Worm (Caenorhabditis elegans) whole organism, L2 larva: ENCODE measurements around the gene T28D9.11.

Source experiments
- C34F6.9 ChIP-seq: fragments of 150-350 bp; optimal IDR thresholded peaks from 2 replicates; lab custom pipeline; 2014; ENCODE audit warnings: missing biosample characterization, missing genetic modification characterization
- R02D3.7 ChIP-seq: fragments of 150-350 bp; optimal IDR thresholded peaks from 2 replicates; lab custom pipeline; 2014; ENCODE audit warnings: missing biosample characterization, missing genetic modification characterization
- Y55F3AM.14 ChIP-seq: fragments of 200-800 bp; sonication (Bioruptor generic); optimal IDR thresholded peaks from 2 replicates; lab custom pipeline; 2018; ENCODE audit warnings: mild to moderate bottlenecking, missing genetic modification characterization, missing compliant biosample characterization
- ZK546.5 ChIP-seq: sonication (generic microtip); optimal IDR thresholded peaks from 2 replicates; lab custom pipeline; 2017; ENCODE audit warnings: missing biosample characterization, missing genetic modification characterization
- alr-1 ChIP-seq: fragments of 150-350 bp; optimal IDR thresholded peaks from 2 replicates; lab custom pipeline; 2014; ENCODE audit warnings: missing biosample characterization, missing genetic modification characterization
- aly-2 ChIP-seq: fragments of 150-350 bp; optimal IDR thresholded peaks from 2 replicates; lab custom pipeline; 2014; ENCODE audit warnings: missing biosample characterization, missing genetic modification characterization
- ama-1 ChIP-seq: fragments of 150-350 bp; optimal IDR thresholded peaks from 2 replicates; lab custom pipeline; 2018; ENCODE audit warnings: inconsistent platforms
- crh-2 ChIP-seq: sonication (generic microtip); optimal IDR thresholded peaks from 2 replicates; lab custom pipeline; 2017; ENCODE audit warnings: missing biosample characterization, missing genetic modification characterization
- dmd-4 ChIP-seq: sonication (generic microtip); optimal IDR thresholded peaks from 2 replicates; lab custom pipeline; 2017; ENCODE audit warnings: missing biosample characterization, missing genetic modification characterization
- egl-27 ChIP-seq: sonication (generic microtip); optimal IDR thresholded peaks from 3 replicates; lab custom pipeline; 2017; ENCODE audit warnings: missing biosample characterization, missing genetic modification reagents, missing genetic modification characterization
- elt-1 ChIP-seq: fragments of 150-350 bp; optimal IDR thresholded peaks from 2 replicates; lab custom pipeline; 2014; ENCODE audit warnings: missing biosample characterization, missing genetic modification characterization
- fos-1 ChIP-seq: fragments of 150-350 bp; optimal IDR thresholded peaks from 2 replicates; lab custom pipeline; 2014; ENCODE audit warnings: missing biosample characterization, missing genetic modification characterization
- gmeb-1 ChIP-seq: fragments of 150-350 bp; optimal IDR thresholded peaks from 2 replicates; lab custom pipeline; 2014; ENCODE audit warnings: missing biosample characterization, missing genetic modification characterization
- lin-11 ChIP-seq: fragments of 150-350 bp; sonication (generic microtip); optimal IDR thresholded peaks from 2 replicates; lab custom pipeline; 2014; ENCODE audit warnings: missing biosample characterization, missing genetic modification characterization, inconsistent platforms, mixed read lengths
- lin-39 ChIP-seq: fragments of 150-350 bp; optimal IDR thresholded peaks from 2 replicates; lab custom pipeline; 2014; ENCODE audit warnings: missing biosample characterization, missing genetic modification reagents, missing genetic modification characterization
- mab-5 ChIP-seq: fragments of 150-350 bp; optimal IDR thresholded peaks from 2 replicates; lab custom pipeline; 2014; ENCODE audit warnings: missing biosample characterization, missing genetic modification characterization
- mbf-1 ChIP-seq: sonication (generic microtip); optimal IDR thresholded peaks from 2 replicates; lab custom pipeline; 2017; ENCODE audit warnings: missing biosample characterization, missing genetic modification characterization
- nhr-10 ChIP-seq: sonication (generic microtip); optimal IDR thresholded peaks from 2 replicates; lab custom pipeline; 2017; ENCODE audit warnings: missing biosample characterization, missing genetic modification characterization
- nhr-11 ChIP-seq: fragments of 150-350 bp; optimal IDR thresholded peaks from 2 replicates; lab custom pipeline; 2014; ENCODE audit warnings: missing biosample characterization, missing genetic modification characterization
- nhr-129 ChIP-seq: fragments of 150-350 bp; optimal IDR thresholded peaks from 2 replicates; lab custom pipeline; 2014; ENCODE audit warnings: missing biosample characterization, missing genetic modification characterization
- nhr-237 ChIP-seq: fragments of 150-350 bp; optimal IDR thresholded peaks from 2 replicates; lab custom pipeline; 2014; ENCODE audit warnings: missing biosample characterization, missing genetic modification characterization
- nhr-25 ChIP-seq: fragments of 150-350 bp; sonication (generic microtip); optimal IDR thresholded peaks from 3 replicates; lab custom pipeline; 2014; ENCODE audit warnings: missing biosample characterization, missing genetic modification characterization
- nhr-6 ChIP-seq: fragments of 150-350 bp; optimal IDR thresholded peaks from 2 replicates; lab custom pipeline; 2014; ENCODE audit warnings: missing biosample characterization, missing genetic modification characterization
- nhr-77 ChIP-seq: fragments of 150-350 bp; optimal IDR thresholded peaks from 2 replicates; lab custom pipeline; 2014; ENCODE audit warnings: missing biosample characterization, missing genetic modification characterization
- peb-1 ChIP-seq: fragments of 150-350 bp; optimal IDR thresholded peaks from 2 replicates; lab custom pipeline; 2014; ENCODE audit warnings: missing biosample characterization, missing genetic modification characterization
- skn-1 ChIP-seq: sonication (generic microtip); optimal IDR thresholded peaks from 2 replicates; lab custom pipeline; 2017; ENCODE audit warnings: missing biosample characterization, missing genetic modification characterization
- sma-9 ChIP-seq, 2 experiments: fragments of 150-350 bp in 1 of 2; sonication (generic microtip) in 1 of 2; optimal IDR thresholded peaks; 2 replicates each; lab custom pipeline; 2014 to 2016; ENCODE audit warnings: missing genetic modification characterization in 2 of 2, mild to moderate bottlenecking in 1 of 2, missing biosample characterization in 1 of 2, missing compliant biosample characterization in 1 of 2, missing genetic modification reagents in 1 of 2, moderate library complexity in 1 of 2
- snpc-4 ChIP-seq: fragments of 150-350 bp; optimal IDR thresholded peaks from 2 replicates; lab custom pipeline; 2014; ENCODE audit warnings: missing biosample characterization, missing genetic modification characterization
- unc-39 ChIP-seq: fragments of 150-350 bp; optimal IDR thresholded peaks from 2 replicates; lab custom pipeline; 2014; ENCODE audit warnings: missing biosample characterization, missing genetic modification characterization
- unc-55 ChIP-seq: fragments of 150-350 bp; sonication (generic microtip); optimal IDR thresholded peaks from 3 replicates; lab custom pipeline; 2014; ENCODE audit warnings: missing biosample characterization, missing genetic modification reagents, missing genetic modification characterization
- unc-62 ChIP-seq: fragments of 150-350 bp; optimal IDR thresholded peaks from 2 replicates; lab custom pipeline; 2014; ENCODE audit warnings: missing biosample characterization, missing genetic modification reagents, missing genetic modification characterization
- zag-1 ChIP-seq: fragments of 150-350 bp; optimal IDR thresholded peaks from 2 replicates; lab custom pipeline; 2014; ENCODE audit warnings: missing biosample characterization, missing genetic modification characterization
- ztf-1 ChIP-seq: fragments of 200-800 bp; sonication (Bioruptor generic); conservative IDR thresholded peaks from 2 replicates; pipeline ENCODE4 v1.3.6; 2022; ENCODE audit warnings: missing genetic modification characterization, missing compliant biosample characterization
- ztf-11 ChIP-seq: sonication (generic microtip); optimal IDR thresholded peaks from 2 replicates; lab custom pipeline; 2017; ENCODE audit warnings: missing biosample characterization, missing genetic modification characterization
- ztf-4 ChIP-seq: fragments of 150-350 bp; optimal IDR thresholded peaks from 2 replicates; lab custom pipeline; 2014; ENCODE audit warnings: missing biosample characterization, missing genetic modification characterization

Gene T28D9.11

DNA sequence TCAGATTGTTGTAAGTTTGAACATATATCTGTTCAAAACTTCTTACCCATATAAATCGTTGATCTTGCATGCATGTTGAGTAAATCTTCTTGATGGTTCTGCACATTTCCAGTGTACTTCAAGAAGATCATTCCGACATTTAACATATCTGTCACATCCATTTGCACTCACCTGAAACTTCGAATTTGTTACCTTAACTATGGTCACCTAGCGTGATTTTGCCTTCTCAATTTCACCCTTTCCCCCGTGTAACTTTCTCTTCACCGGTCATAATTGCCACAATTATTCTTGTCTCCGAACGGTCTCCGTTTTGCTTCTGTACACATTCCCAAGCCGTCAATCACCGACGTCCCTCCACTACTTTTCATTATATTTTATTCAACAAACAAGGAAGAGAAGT, 21.6 kb upstream of the T28D9.11 start:
- TF ChIP-seq R02D3.7 (tag; lab: Kevin White, UChicago) (no peak), nhr-237 (tag; lab: Kevin White, UChicago) (no peak), lin-39 (no peak), nhr-11 (tag; lab: Kevin White, UChicago) (no peak), unc-55 (GFP tag; lab: Kevin White, UChicago) (no peak), ztf-11 (tag; lab: Kevin White, UChicago) (no peak), peb-1 (tag; lab: Kevin White, UChicago) (no peak), mbf-1 (tag; lab: Kevin White, UChicago) (no peak), fos-1 (tag; lab: Kevin White, UChicago) (no peak), gmeb-1 (no peak), egl-27 (no peak), ama-1 (lab: Kevin White, UChicago) (no peak), dmd-4 (no peak), nhr-77 (tag; lab: Kevin White, UChicago) (no peak), ztf-1 (GFP tag; lab: Robert Waterston, UW) (no peak), sma-9 (GFP tag; optimal IDR thresholded peaks at IDR 0.05; lab: Kevin White, UChicago) (no peak), sma-9 (tag; optimal IDR thresholded peaks at IDR 0.05; lab: Kevin White, UChicago) (no peak)

DNA sequence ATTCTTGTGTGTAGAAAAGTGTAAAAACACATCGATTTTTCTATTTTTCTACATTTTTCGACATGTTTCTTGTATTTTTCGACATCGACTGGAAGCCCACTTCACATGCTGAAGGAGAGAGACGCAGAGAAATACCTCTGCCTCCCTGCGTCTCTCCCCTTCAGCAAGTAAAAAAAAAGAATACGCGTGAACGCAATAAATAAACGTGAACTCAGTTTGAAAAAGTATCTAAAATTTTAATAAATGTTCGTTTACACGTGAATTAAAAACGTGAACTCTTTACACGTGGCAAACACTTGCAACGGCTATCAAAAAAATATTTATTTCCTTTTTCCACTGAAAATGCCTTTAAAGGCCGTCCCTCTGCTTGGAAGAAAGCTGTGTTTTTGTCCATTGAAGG, 11.0 kb upstream of the T28D9.11 start, which contains the start of gene R05G9.1:
TSS of gene R05G9.1 (plus strand) at position 343 of the 400 bp plus-strand sequence.
- no peak for TF ChIP-seq crh-2 (tag; lab: Kevin White, UChicago)
- no peak for TF ChIP-seq snpc-4 (tag; lab: Kevin White, UChicago)
- TF ChIP-seq C34F6.9 (tag; lab: Kevin White, UChicago), result peak; percentile 35
- TF ChIP-seq mbf-1 (tag; lab: Kevin White, UChicago), result no peak
- TF ChIP-seq nhr-237 (tag; lab: Kevin White, UChicago), result no peak
- no peak for TF ChIP-seq lin-39
- no peak for TF ChIP-seq aly-2 (tag; lab: Kevin White, UChicago)

DNA sequence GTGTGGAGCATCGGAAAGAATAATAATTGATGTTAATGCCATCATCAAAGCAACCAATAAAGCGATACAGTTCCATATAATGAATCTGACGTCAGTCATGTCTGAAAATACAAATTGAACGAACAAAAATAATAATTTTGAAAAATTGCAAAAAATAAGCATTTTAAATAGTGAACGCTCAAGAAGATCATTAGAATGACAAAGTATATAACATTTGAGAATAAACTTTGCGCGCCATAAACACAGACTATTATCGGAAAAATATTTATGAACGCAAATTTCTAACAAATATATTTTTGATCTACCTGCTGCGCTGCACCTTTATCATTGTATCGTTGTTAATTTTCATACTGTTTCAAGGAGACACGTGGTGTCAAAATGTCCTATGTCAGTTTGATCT, 9.6 kb upstream of the T28D9.11 start, which contains the start of gene R05G9.3:
TSS of gene R05G9.3 (minus strand) at position 101 of the 400 bp plus-strand sequence.
- TF ChIP-seq elt-1 (tag; lab: Kevin White, UChicago), result no peak
- no peak for TF ChIP-seq nhr-11 (tag; lab: Kevin White, UChicago)
- TF ChIP-seq ZK546.5 (tag; lab: Kevin White, UChicago), result no peak
- no peak for TF ChIP-seq skn-1 (tag; lab: Kevin White, UChicago)
- no peak for TF ChIP-seq dmd-4
- TF ChIP-seq Y55F3AM.14 (GFP tag; lab: Kevin White, UChicago), result no peak
- TF ChIP-seq aly-2 (tag; lab: Kevin White, UChicago), result no peak
- no peak for TF ChIP-seq nhr-6 (tag; lab: Kevin White, UChicago)
- no peak for TF ChIP-seq alr-1
- TF ChIP-seq ztf-4 (tag; lab: Kevin White, UChicago), result no peak
- TF ChIP-seq fos-1 (tag; lab: Kevin White, UChicago), result no peak
- no peak for TF ChIP-seq mab-5
- TF ChIP-seq unc-39 (tag; lab: Kevin White, UChicago), result no peak
- no peak for TF ChIP-seq nhr-25
- no peak for TF ChIP-seq zag-1
- no peak for TF ChIP-seq nhr-129
- no peak for TF ChIP-seq crh-2 (tag; lab: Kevin White, UChicago)
- TF ChIP-seq snpc-4 (tag; lab: Kevin White, UChicago), result no peak

DNA sequence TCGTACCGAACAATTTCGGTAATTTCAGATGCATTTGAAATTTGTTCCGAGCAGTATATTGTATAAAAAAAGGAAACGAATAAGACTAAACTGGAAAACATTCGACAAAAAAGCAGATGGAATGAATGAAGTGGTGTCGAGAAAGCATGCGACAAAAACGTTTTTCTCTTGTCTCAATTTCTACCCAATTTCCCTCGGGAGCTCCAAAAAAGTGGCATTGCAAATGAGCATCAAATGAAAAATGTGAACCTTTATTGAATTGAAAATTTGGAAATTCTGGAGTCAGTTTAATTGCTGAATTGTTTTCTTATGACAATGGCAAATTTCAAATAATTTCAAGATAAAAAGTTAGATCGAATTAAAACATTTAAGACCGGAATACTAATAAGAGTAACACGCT, 8.4 kb upstream of the T28D9.11 start, which contains the start of gene R05G9.5:
TSS of gene R05G9.5 (minus strand) at position 101 of the 400 bp plus-strand sequence.
- TF ChIP-seq nhr-10 (tag; lab: Kevin White, UChicago) (no peak), dmd-4 (no peak), egl-27 (no peak), lin-11 (no peak), nhr-6 (tag; lab: Kevin White, UChicago) (no peak), unc-62 (GFP tag; lab: Kevin White, UChicago) (no peak), sma-9 (GFP tag; optimal IDR thresholded peaks at IDR 0.05; lab: Kevin White, UChicago) (no peak), sma-9 (tag; optimal IDR thresholded peaks at IDR 0.05; lab: Kevin White, UChicago) (no peak), crh-2 (tag; lab: Kevin White, UChicago) (no peak), alr-1 (no peak), nhr-25 (no peak), aly-2 (tag; lab: Kevin White, UChicago) (no peak), lin-39 (no peak), zag-1 (no peak), C34F6.9 (tag; lab: Kevin White, UChicago) (no peak), elt-1 (tag; lab: Kevin White, UChicago) (no peak)
